Worm (Caenorhabditis elegans) whole organism, dauer: ENCODE measurements around the gene K05F1.13.

Source experiments
- unc-62 ChIP-seq: sonication (generic microtip); optimal IDR thresholded peaks from 2 replicates; lab custom pipeline; 2017; ENCODE audit warnings: missing biosample characterization, missing genetic modification reagents, missing genetic modification characterization

The K05F1.13 gene

DNA sequence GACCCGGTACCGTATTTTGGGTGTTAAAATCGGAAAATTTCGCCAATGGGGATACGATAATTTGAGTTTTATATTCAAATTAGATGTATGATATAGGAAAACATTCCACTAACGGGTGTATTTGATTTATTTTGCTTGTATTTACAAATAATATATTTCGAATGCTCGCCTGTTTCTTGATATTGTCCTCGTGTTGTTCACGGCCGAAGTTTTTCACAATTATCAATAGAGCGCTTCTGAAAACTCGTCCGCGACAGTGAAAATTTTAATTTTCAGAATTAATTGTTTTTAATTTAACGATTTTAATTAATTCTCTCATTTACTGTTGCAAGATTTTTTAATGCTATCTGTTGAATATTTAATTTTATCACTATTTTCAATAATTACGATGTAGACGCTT, 30.7 kb downstream of the K05F1.13 start:
- TF ChIP-seq unc-62 (GFP tag; lab: Kevin White, UChicago): no peak

DNA sequence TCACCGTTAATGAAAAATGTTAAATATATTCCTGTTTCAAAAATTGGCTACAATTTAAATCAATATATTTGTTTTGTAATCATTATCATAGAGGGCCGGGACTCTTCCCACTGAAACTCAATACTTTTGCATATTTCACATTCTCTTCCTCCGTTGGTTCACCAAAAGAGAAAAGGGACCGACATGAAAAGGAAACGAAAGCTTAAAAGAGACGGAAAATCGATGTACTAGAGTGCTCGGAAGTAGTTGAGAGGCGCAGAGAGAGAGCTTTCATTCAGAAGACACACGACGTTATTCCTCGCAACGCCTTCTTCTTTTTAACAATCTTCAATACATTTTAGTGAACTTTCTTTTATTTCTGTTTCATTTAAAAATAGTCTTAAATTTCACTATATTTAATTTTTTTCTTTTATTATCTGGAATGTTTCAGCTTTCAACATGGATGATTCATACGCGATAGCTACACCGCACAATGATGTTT, 31.4 kb downstream of the K05F1.13 start, which contains the start of gene ehs-1:
ehs-1 (plus strand) TSS at position 431 of the 481 bp plus-strand sequence.
- TF ChIP-seq unc-62 (GFP tag; lab: Kevin White, UChicago): no peak

DNA sequence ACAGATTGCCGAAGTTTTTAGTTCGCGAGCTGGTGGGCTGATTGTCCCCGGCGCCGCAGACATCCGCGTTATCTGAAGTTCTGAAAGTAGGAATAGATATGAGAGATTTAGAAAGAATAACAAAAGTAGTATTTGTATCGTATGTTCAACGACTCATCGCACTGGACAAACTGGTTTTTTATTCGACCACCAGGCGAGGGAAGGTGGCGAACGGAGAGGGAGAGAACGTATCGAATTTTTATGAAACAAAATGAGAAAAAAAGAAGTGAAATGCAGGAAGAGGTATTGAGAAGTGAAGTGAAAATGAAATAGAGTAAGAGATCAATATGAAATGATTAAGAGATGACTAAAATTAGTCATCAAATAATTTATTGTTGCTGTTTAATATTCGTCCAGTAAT, 38.4 kb downstream of the K05F1.13 start, which contains the start of gene tbc-2:
tbc-2 (minus strand) TSS at position 80 of the 400 bp plus-strand sequence.
- no peak for TF ChIP-seq unc-62 (GFP tag; lab: Kevin White, UChicago)

DNA sequence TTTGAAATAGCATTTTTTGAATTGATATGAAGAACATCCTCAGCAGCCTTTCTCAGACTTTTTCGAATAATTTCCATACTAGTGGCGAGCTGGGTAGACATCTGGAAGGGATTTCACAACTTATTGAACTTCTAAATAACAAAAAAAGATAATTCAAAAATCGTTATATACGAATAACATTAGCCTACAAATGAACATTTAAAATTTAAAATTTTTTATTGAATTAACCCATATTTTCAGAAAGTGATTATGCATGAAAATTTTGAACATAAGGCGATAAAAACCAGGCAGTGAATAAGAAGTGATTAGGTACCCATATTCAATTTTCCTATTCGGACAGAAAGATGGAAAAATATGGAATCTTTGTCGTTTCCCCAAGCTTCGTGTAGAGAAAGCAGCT, 39.6 kb downstream of the K05F1.13 start, which contains the start of gene ZK1248.11:
ZK1248.11 (minus strand) TSS at position 101 of the 400 bp plus-strand sequence.
- TF ChIP-seq unc-62 (GFP tag; lab: Kevin White, UChicago): no peak

DNA sequence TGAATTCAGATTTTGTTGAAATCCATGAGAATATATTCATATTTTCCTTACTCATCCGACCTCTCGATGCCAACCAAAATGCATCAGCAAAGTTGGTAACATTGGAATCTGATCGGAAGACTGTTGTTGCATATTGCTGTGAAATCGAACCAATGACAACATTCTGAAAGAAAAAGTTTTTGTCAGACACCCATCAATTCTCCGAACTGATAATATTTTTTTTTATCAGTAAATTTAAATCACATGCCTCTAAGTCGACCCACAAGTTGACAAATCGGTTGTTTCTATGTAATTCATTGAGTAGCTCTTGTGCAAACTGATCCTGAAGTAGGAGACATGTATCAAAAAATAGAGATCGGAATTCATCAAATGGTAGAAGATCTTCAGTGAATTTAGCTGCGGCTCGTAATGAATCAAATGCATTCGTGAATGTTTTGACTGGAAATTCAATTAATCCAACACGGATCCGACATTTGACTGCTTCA, 41.1 kb downstream of the K05F1.13 start, which contains the start of gene col-74:
col-74 (plus strand) TSS at position 435 of the 485 bp plus-strand sequence.
- no peak for TF ChIP-seq unc-62 (GFP tag; lab: Kevin White, UChicago)

DNA sequence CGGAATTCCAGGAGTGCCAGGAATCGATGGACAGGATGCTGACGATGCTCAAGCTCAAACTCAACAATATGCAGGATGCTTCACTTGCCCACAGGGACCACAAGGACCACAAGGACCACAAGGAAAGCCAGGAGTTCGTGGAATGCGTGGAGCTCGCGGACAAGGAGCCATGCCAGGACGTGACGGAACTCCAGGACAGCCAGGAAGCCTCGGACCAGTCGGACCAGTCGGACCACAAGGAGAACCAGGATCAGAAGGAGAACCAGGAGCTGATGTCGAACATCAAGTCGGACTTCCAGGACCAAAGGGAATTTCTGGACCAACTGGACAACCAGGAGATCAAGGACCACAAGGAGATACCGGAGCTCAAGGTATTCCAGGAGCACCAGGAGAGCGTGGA, 42.5 kb downstream of the K05F1.13 start:
- no peak for TF ChIP-seq unc-62 (GFP tag; lab: Kevin White, UChicago)

DNA sequence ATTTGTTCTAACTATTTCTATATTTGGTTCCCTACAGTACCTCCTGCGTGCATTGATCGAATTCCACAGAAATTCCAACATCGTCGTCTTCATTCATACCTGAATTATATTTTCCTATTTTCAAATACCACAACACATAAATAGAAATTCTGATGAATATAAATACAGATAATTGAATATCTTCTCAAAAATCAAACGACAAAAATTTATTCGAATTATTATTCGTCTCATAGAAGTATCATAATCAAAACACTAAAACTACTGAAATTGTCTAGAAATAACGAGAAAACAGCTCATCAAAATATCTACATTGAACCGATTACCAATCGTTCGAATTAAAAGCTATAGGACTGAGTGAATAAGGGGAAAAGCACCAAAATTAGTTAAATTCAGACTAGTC, 44.2 kb downstream of the K05F1.13 start, which contains the start of gene gtap-1:
gtap-1 (minus strand) TSS at position 101 of the 400 bp plus-strand sequence.
- no peak for TF ChIP-seq unc-62 (GFP tag; lab: Kevin White, UChicago)

DNA sequence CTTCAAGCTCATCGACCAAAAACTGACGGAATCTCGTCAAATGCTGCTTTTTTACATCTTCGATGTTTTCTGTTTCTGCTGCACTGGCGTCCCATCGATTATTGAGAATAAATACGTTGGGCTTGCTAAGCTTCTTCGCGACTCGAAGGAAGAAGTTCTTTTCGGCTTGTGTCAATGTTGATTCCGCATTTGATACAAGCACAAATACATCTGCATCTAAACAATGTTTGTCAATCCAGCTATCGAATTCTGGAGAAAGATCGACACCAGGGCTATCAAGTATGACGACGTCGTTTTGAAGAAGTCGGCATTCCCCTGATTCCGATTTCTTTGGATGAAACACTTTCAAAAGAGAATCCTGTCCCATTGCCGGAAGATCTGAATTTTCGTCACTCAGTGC, 46.2 kb downstream of the K05F1.13 start:
- no peak for TF ChIP-seq unc-62 (GFP tag; lab: Kevin White, UChicago)

DNA sequence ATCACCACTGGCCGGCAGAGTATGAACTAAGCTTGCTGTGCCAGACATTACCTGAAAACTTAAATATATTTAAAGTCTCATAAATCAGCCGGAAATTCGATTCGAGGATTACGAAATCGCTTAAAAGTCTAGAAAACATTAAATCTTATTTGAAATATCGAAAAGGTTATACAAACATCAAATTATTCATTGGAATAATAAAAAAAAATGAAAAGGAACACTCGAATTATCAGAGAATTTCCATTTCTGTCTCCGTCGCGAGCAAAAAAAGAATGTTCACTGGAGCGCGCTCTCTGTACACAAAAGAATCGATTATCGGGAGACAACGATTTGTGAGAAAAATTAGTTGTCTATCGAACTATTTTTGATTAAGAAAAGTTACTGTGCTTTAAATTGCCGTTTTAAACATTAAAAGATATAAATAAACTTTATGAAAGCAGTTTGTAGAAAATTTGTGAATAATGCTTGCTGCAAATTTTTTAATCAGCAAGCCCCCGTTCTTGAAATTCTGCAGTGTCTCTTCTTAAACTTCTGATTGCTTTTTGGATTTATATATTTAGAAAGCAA, 47.3 kb downstream of the K05F1.13 start, which contains the start of gene fzo-1:
fzo-1 (minus strand) TSS at position 51 of the 567 bp plus-strand sequence.
- no peak for TF ChIP-seq unc-62 (GFP tag; lab: Kevin White, UChicago)

DNA sequence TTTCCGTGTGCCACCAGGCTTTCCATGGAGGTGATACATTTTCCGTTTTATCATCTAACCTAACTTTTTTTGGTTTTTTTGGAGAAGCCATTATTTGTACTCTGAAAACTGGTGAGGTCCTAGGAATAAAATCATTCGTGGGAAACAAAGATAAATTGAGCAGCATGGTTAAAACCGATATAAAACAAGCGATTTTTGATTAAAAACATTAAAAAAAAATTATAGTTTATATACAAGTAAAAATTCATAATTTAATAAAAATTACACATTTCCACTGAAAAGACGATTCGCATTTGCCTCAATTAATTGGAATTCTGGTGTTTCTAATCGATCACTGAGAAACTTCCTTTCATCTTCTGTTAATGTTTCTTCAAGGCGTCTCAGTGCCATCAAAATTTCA, 49.5 kb downstream of the K05F1.13 start, which contains the start of gene ZK1248.15:
ZK1248.15 (minus strand) TSS at position 101 of the 400 bp plus-strand sequence.
- TF ChIP-seq unc-62 (GFP tag; lab: Kevin White, UChicago): no peak

DNA sequence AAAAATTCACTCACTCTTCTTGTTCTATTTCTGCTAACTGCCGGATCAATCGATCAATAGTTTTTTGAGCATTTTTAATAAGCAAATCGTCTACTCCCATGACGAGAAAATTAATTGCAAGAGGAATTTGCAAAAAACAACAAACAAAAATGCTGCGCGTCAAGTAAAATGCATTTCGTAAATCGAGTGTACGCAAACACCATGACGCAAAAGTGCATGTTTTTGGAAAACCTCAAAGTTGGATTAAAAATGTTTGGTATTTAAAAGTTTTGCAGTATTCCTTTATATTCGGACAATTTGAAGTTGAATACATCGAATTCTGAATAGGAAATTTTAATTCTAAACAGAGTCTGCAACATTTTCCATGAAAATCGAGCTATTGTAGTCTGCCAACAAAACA, 50.3 kb downstream of the K05F1.13 start, which contains the start of gene ZK1248.19:
ZK1248.19 (minus strand) TSS at position 188 of the 400 bp plus-strand sequence.
- TF ChIP-seq unc-62 (GFP tag; lab: Kevin White, UChicago): no peak
